Worm (Caenorhabditis elegans): ENCODE results near the gene F11C1.4.

F11C1.4 gene

DNA sequence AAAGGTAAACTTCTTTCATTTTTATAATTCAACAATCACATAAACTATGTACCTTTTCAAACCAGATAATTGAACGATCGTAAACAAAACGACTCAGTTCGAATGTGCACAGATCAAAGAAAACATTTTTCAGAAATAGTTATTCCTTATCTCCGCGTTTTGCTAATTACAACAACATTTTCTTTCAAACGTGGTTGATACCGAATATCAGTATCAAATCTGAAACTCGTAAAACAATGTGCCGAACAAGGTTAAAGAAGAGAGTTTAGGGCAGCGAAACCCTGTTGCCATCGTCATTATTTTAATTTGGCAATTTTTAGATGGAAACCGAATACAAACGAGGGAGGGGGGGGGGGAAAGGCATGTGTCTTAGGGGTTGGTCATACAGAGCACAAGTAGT lies 4.5 kb downstream of the F11C1.4 start, which contains the start of gene scav-4 (continued):
- TF ChIP-seq let-607 (tag; optimal IDR thresholded peaks at IDR 0.05), result peak in 1 of 2 experiments; percentile 28
- no peak for TF ChIP-seq ceh-27 (GFP tag; optimal IDR thresholded peaks at IDR 0.05)
- TF ChIP-seq F55B11.4 (tag; optimal IDR thresholded peaks at IDR 0.05; ENCODE audit: borderline replicate concordance, insufficient read depth), result no peak
- TF ChIP-seq ztf-26 (tag; optimal IDR thresholded peaks at IDR 0.05), result no peak
- TF ChIP-seq nhr-80 (tag; optimal IDR thresholded peaks at IDR 0.05), result peak; percentile 35

- no peak for TF ChIP-seq ceh-100 (GFP tag; IDR thresholded peaks at IDR 0.05)
- no peak for TF ChIP-seq mcd-1 (GFP tag; IDR thresholded peaks at IDR 0.05)
- TF ChIP-seq ztf-6 (GFP tag; IDR thresholded peaks at IDR 0.05), result no peak
- peak in 1 of 2 experiments; percentile 37 for TF ChIP-seq let-607 (tag; optimal IDR thresholded peaks at IDR 0.05)
- no peak for TF ChIP-seq pbrm-1 (GFP tag; IDR thresholded peaks at IDR 0.05)
- peak; percentile 76 for TF ChIP-seq nhr-80 (tag; optimal IDR thresholded peaks at IDR 0.05)
- TF ChIP-seq unc-130 (GFP tag; optimal IDR thresholded peaks at IDR 0.05), result no peak
These were observed 5.9 kb downstream of the F11C1.4 start for ce11 chrX:12982725-12983124.

- TF ChIP-seq efl-1 (GFP tag; optimal IDR thresholded peaks at IDR 0.05), result no peak
- TF ChIP-seq ztf-28 (GFP tag; IDR thresholded peaks at IDR 0.05), result no peak
- no peak for TF ChIP-seq let-526 (GFP tag; IDR thresholded peaks at IDR 0.05)
These were observed 10.2 kb downstream of the F11C1.4 start, which contains the start of gene mff-1 for ce11 chrX:12987119-12987518. TSS of gene mff-1 (minus strand) at chrX:12987219.

DNA sequence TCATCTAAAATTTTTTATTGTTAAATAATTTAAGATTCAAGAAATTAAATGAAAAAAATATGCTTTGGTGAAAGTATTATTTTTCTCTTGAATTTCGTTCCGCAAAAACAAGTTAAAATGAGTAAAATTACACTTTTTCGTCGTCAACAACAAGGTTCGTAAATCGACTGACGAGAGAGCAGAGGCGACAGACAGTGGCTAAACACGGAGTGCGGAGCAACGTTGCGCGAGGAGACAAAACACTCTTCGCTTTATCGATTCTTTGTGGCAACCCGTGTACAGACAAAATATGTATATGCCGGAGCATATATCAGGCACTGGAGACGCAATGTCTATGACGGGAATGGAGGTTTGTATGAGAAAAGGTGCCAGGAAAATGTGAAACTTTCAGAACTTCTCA lies 12.3 kb downstream of the F11C1.4 start, which contains the start of gene F11C1.7:
Gene F11C1.7 (plus strand): TSS at position 140 of the 400 bp plus-strand sequence.
- TF ChIP-seq dox-1 (GFP tag; IDR thresholded peaks at IDR 0.05) (0 out of 2 replicates have a peak, but pooled peaks have one; percentile 32), nhr-80 (tag; optimal IDR thresholded peaks at IDR 0.05) (peak; percentile 31), attf-3 (GFP tag; conservative IDR thresholded peaks at IDR 0.05) (peak; percentile 86), ceh-79 (tag; optimal IDR thresholded peaks at IDR 0.05) (no peak), ztf-25 (GFP tag; IDR thresholded peaks at IDR 0.05) (no peak), ceh-27 (GFP tag; optimal IDR thresholded peaks at IDR 0.05) (no peak), mxl-1 (tag; optimal IDR thresholded peaks at IDR 0.05) (no peak)

DNA sequence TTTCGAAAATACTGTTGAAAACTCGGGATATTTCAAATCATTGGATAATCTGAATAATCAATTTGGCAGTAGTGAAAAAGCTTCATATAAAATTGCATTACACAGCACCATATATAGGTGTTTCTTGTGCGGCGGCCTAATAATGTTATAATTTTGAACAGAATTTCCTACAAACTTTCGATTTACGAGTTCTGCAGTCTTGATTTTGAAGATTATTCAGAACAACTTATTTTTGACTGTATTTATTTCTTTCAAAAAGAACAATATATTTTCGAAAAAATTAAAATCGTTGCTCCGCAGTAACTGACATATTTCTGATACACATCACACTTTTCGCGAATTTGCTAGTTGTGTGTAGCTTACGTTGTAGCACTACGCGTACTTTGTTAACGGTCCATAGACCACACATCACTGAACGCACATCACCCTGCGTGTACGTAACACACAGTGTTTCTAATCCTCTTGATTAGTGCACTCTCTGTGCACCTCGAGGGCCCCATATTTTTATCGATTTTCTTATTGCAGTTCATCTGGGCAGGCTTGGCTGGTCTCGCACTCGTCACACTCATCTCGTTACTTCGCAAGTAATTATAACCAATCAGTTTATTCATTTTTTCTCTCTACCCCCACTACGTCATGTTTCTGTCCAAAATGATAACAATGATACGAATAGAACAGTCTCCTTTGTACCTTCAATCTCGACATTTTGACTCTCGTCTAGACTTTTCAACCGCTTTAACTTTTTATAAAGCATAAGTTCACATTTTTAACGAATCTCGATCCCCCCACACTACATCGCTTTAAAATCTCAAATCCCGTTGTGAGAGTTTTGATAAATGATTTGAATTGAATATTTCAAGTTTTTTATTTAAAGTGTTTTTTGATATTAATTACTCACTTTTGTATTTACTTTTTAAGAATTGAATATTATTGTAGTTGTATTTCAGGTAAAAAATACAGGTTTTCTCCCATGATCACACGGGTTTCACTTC lies 14.0 kb downstream of the F11C1.4 start, which contains the start of the genes F11C1.1 and vwa-8:
Gene F11C1.1 (minus strand): TSS at position 51 of the 992 bp plus-strand sequence.
Gene vwa-8 (plus strand): TSS at position 942 of the 992 bp plus-strand sequence.
- TF ChIP-seq C06A6.2 (GFP tag; conservative IDR thresholded peaks at IDR 0.05) (peak; percentile 58; the same call in 1 of the 2 replicates), lsl-1 (GFP tag; optimal IDR thresholded peaks at IDR 0.05) (no peak), dpff-1 (tag; optimal IDR thresholded peaks at IDR 0.05) (no peak), nhr-80 (tag; optimal IDR thresholded peaks at IDR 0.05) (peak; percentile 56), mcd-1 (GFP tag; IDR thresholded peaks at IDR 0.05) (0 out of 2 replicates have a peak, but pooled peaks have one; percentile 8), bed-1 (GFP tag; IDR thresholded peaks at IDR 0.05) (no peak), mxl-1 (tag; optimal IDR thresholded peaks at IDR 0.05) (no peak), mes-4 (tag; optimal IDR thresholded peaks at IDR 0.05) (no peak), cebp-1 (GFP tag; IDR thresholded peaks at IDR 0.05) (no peak), cebp-1 (tag; optimal IDR thresholded peaks at IDR 0.05) (peak; percentile 50), bed-2 (GFP tag; IDR thresholded peaks at IDR 0.05) (no peak), F57A8.1 (GFP tag; optimal IDR thresholded peaks at IDR 0.05) (no peak), aptf-2 (GFP tag; conservative IDR thresholded peaks at IDR 0.05) (no peak), hmg-1.2 (GFP tag; IDR thresholded peaks at IDR 0.05) (peak; percentile 39; the same call in 1 of the 2 replicates), him-1 (tag; optimal IDR thresholded peaks at IDR 0.05) (no peak), sdz-38 (tag; optimal IDR thresholded peaks at IDR 0.05) (no peak), K11D2.4 (GFP tag; IDR thresholded peaks at IDR 0.05) (no peak), Y53G8AR.9 (GFP tag; conservative IDR thresholded peaks at IDR 0.05) (no peak), let-607 (tag; optimal IDR thresholded peaks at IDR 0.05) (no peak), lin-40 (tag; optimal IDR thresholded peaks at IDR 0.05) (peak; percentile 41), F55B11.4 (tag; optimal IDR thresholded peaks at IDR 0.05; ENCODE audit: borderline replicate concordance, insufficient read depth) (no peak)
